Fruit fly (Drosophila melanogaster) whole organism, embryonic: ENCODE data around the gene CG42393.

Source experiments
- Bgb ChIP-seq: fragments of 200-800 bp; sonication (Bioruptor generic); IDR thresholded peaks from 2 replicates; pipeline ENCODE4 v1.3.6; 2022; ENCODE audit warnings: missing biosample characterization, missing genetic modification characterization; ENCODE audit not compliant: partially characterized antibody
- CG11560 ChIP-seq: fragments of 200-800 bp; sonication (Bioruptor generic); IDR thresholded peaks from 3 replicates; pipeline ENCODE4 v1.3.6; 2022; ENCODE audit warnings: missing biosample characterization, missing genetic modification characterization
- Dfd ChIP-seq, 2 experiments: fragments of >200 bp; optimal IDR thresholded peaks; 2 replicates each; lab custom pipeline; 2017; ENCODE audit warnings: missing biosample characterization in 2 of 2, missing genetic modification characterization in 2 of 2
- Hr78 ChIP-seq, 2 experiments: fragments of 200-800 bp in 1 of 2; fragments of >200 bp in 1 of 2; sonication (Bioruptor generic) in 1 of 2; optimal IDR thresholded peaks; 2 replicates each; lab custom pipeline; 2017 to 2019; ENCODE audit warnings: missing biosample characterization in 2 of 2, missing genetic modification characterization in 2 of 2, mild to moderate bottlenecking in 1 of 2, moderate library complexity in 1 of 2
- tna ChIP-seq: fragments of 200-800 bp; sonication (Bioruptor generic); IDR thresholded peaks from 2 replicates; pipeline ENCODE4 v1.3.6; 2022; ENCODE audit warnings: missing biosample characterization, missing genetic modification characterization; ENCODE audit not compliant: partially characterized antibody

dm6 chr3L:18010418-18010883, 32.1 kb upstream of the CG42393 start:
- TF ChIP-seq Dfd (GFP tag; optimal IDR thresholded peaks at IDR 0.05; lab: Kevin White, UChicago) (no peak), Hr78 (GFP tag; optimal IDR thresholded peaks at IDR 0.05; lab: Kevin White, UChicago) (no peak), CG11560 (tag; lab: Robert Waterston, UW) (no peak), tna (GFP tag; lab: Robert Waterston, UW) (no peak), Bgb (GFP tag; lab: Robert Waterston, UW) (no peak)
